Worm (Caenorhabditis elegans) whole organism, L3 larva: ENCODE data around the gene srd-46.

Experiments
- aly-2 ChIP-seq: fragments of 150-350 bp; optimal IDR thresholded peaks from 2 replicates; lab custom pipeline; 2014; ENCODE audit warnings: missing biosample characterization, missing genetic modification characterization
- ama-1 ChIP-seq: fragments of 150-350 bp; optimal IDR thresholded peaks from 2 replicates; lab custom pipeline; 2018
- elt-2 ChIP-seq: sonication (generic microtip); optimal IDR thresholded peaks from 2 replicates; lab custom pipeline; 2016; ENCODE audit warnings: missing genetic modification reagents, mild to moderate bottlenecking, missing genetic modification characterization, missing compliant biosample characterization
- lin-39 ChIP-seq: fragments of 150-350 bp; optimal IDR thresholded peaks from 2 replicates; lab custom pipeline; 2018; ENCODE audit warnings: missing biosample characterization, missing genetic modification reagents, missing genetic modification characterization
- nhr-11 ChIP-seq: fragments of 150-350 bp; optimal IDR thresholded peaks from 2 replicates; lab custom pipeline; 2014; ENCODE audit warnings: missing biosample characterization, missing genetic modification characterization
- nhr-12 ChIP-seq: fragments of 150-350 bp; optimal IDR thresholded peaks from 2 replicates; lab custom pipeline; 2014; ENCODE audit warnings: missing biosample characterization, missing genetic modification characterization
- nhr-237 ChIP-seq: fragments of 150-350 bp; optimal IDR thresholded peaks from 2 replicates; lab custom pipeline; 2014; ENCODE audit warnings: missing biosample characterization, missing genetic modification characterization
- nhr-28 ChIP-seq: fragments of 150-350 bp; optimal IDR thresholded peaks from 2 replicates; lab custom pipeline; 2014; ENCODE audit warnings: missing biosample characterization, missing genetic modification characterization
- tbx-2 ChIP-seq: sonication (generic microtip); optimal IDR thresholded peaks from 2 replicates; lab custom pipeline; 2016; ENCODE audit warnings: mild to moderate bottlenecking, missing genetic modification characterization, missing compliant biosample characterization
- unc-39 ChIP-seq: sonication (generic microtip); optimal IDR thresholded peaks from 4 replicates; lab custom pipeline; 2017; ENCODE audit warnings: missing biosample characterization, missing genetic modification characterization

- no peak for TF ChIP-seq aly-2 (tag; lab: Kevin White, UChicago)
- TF ChIP-seq nhr-28 (tag; lab: Kevin White, UChicago) = no peak
- TF ChIP-seq nhr-237 (tag; lab: Kevin White, UChicago) = no peak
- TF ChIP-seq lin-39 = no peak
- TF ChIP-seq unc-39 = no peak
- TF ChIP-seq elt-2 (tag; lab: Kevin White, UChicago) = no peak
- no peak for TF ChIP-seq nhr-11 (tag; lab: Kevin White, UChicago)
- no peak for TF ChIP-seq tbx-2
- TF ChIP-seq ama-1 (lab: Kevin White, UChicago) = no peak
- no peak for TF ChIP-seq nhr-12
Observed at ce11 chrX:12364804-12365203, 32.9 kb downstream of the srd-46 start, which contains the start of gene F19H6.5.
